Worm (Caenorhabditis elegans) whole organism, late embryonic: Measurements from ENCODE around the gene F38H4.5.

Experiments used
- C08G9.2 ChIP-seq: sonication (generic microtip); optimal IDR thresholded peaks from 2 replicates; lab custom pipeline; 2016; ENCODE audit warnings: mild to moderate bottlenecking, missing genetic modification characterization, moderate library complexity, missing compliant biosample characterization
- C38D4.7 ChIP-seq: fragments of 200-800 bp; sonication (Bioruptor generic); optimal IDR thresholded peaks from 2 replicates; lab custom pipeline; 2018; ENCODE audit warnings: mild to moderate bottlenecking, missing genetic modification characterization, moderate library complexity, missing compliant biosample characterization
- T23F11.4 ChIP-seq: fragments of 200-800 bp; sonication (Bioruptor generic); optimal IDR thresholded peaks from 2 replicates; lab custom pipeline; 2018; ENCODE audit warnings: mild to moderate bottlenecking, missing genetic modification characterization, missing compliant biosample characterization
- ahr-1 ChIP-seq: sonication (generic microtip); optimal IDR thresholded peaks from 2 replicates; lab custom pipeline; 2016; ENCODE audit warnings: missing genetic modification characterization, missing compliant biosample characterization
- ama-1 ChIP-seq: fragments of 150-350 bp; optimal IDR thresholded peaks from 2 replicates; lab custom pipeline; 2014
- ceh-14 ChIP-seq: sonication (generic microtip); optimal IDR thresholded peaks from 2 replicates; lab custom pipeline; 2016; ENCODE audit warnings: missing genotype, missing genetic modification characterization, missing compliant biosample characterization
- ceh-19 ChIP-seq: fragments of 200-800 bp; sonication (Bioruptor generic); optimal IDR thresholded peaks from 2 replicates; lab custom pipeline; 2018; ENCODE audit warnings: mild to moderate bottlenecking, missing genetic modification characterization, missing compliant biosample characterization
- ceh-22 ChIP-seq: sonication (generic microtip); optimal IDR thresholded peaks from 2 replicates; lab custom pipeline; 2017; ENCODE audit warnings: missing biosample characterization, missing genetic modification characterization
- ceh-30 ChIP-seq: fragments of 150-350 bp; optimal IDR thresholded peaks from 2 replicates; lab custom pipeline; 2014; ENCODE audit warnings: missing biosample characterization, missing genetic modification characterization
- ceh-34 ChIP-seq: sonication (generic microtip); optimal IDR thresholded peaks from 2 replicates; lab custom pipeline; 2016; ENCODE audit warnings: mild to moderate bottlenecking, missing genetic modification characterization, missing compliant biosample characterization
- ceh-6 ChIP-seq: fragments of 200-800 bp; sonication (Bioruptor generic); optimal IDR thresholded peaks from 2 replicates; lab custom pipeline; 2018; ENCODE audit warnings: mild to moderate bottlenecking, missing genetic modification characterization, missing compliant biosample characterization
- elt-2 ChIP-seq: sonication (generic microtip); optimal IDR thresholded peaks from 2 replicates; lab custom pipeline; 2016; ENCODE audit warnings: missing genetic modification reagents, missing genetic modification characterization, missing compliant biosample characterization
- elt-4 ChIP-seq: sonication (generic microtip); optimal IDR thresholded peaks from 2 replicates; lab custom pipeline; 2016; ENCODE audit warnings: missing genetic modification characterization, missing compliant biosample characterization
- fax-1 ChIP-seq: sonication (generic microtip); optimal IDR thresholded peaks from 2 replicates; lab custom pipeline; 2016; ENCODE audit warnings: missing genotype, missing genetic modification characterization, missing compliant biosample characterization
- gmeb-2 ChIP-seq: sonication (generic microtip); optimal IDR thresholded peaks from 2 replicates; lab custom pipeline; 2016; ENCODE audit warnings: missing genetic modification characterization, inconsistent platforms, missing compliant biosample characterization
- hlh-13 ChIP-seq: fragments of 200-800 bp; sonication (Bioruptor generic); optimal IDR thresholded peaks from 2 replicates; lab custom pipeline; 2018; ENCODE audit warnings: mild to moderate bottlenecking, missing genetic modification characterization, missing compliant biosample characterization
- hlh-15 ChIP-seq: sonication (generic microtip); optimal IDR thresholded peaks from 2 replicates; lab custom pipeline; 2016; ENCODE audit warnings: missing genetic modification characterization, missing compliant biosample characterization
- hlh-30 ChIP-seq: sonication (generic microtip); optimal IDR thresholded peaks from 2 replicates; lab custom pipeline; 2017; ENCODE audit warnings: antibody characterized with exemption, missing genetic modification characterization, missing compliant biosample characterization; ENCODE audit not compliant: insufficient read depth
- hlh-6 ChIP-seq: sonication (generic microtip); optimal IDR thresholded peaks from 2 replicates; lab custom pipeline; 2016; ENCODE audit warnings: missing genotype, missing genetic modification characterization, missing compliant biosample characterization
- lim-6 ChIP-seq: sonication (generic microtip); optimal IDR thresholded peaks from 2 replicates; lab custom pipeline; 2016; ENCODE audit warnings: missing genetic modification characterization, missing compliant biosample characterization
- lin-11 ChIP-seq: fragments of 200-800 bp; sonication (Bioruptor generic); optimal IDR thresholded peaks from 2 replicates; lab custom pipeline; 2018; ENCODE audit warnings: mild to moderate bottlenecking, missing genetic modification characterization, missing compliant biosample characterization
- madf-2 ChIP-seq: sonication (generic microtip); optimal IDR thresholded peaks from 2 replicates; lab custom pipeline; 2017; ENCODE audit warnings: missing genetic modification characterization, missing compliant biosample characterization
- nhr-11 ChIP-seq: fragments of 150-350 bp; optimal IDR thresholded peaks from 2 replicates; lab custom pipeline; 2014; ENCODE audit warnings: missing biosample characterization, missing genetic modification characterization
- npax-4 ChIP-seq: sonication (generic microtip); optimal IDR thresholded peaks from 2 replicates; lab custom pipeline; 2016; ENCODE audit warnings: missing genetic modification characterization, missing compliant biosample characterization
- pax-1 ChIP-seq: fragments of 150-350 bp; optimal IDR thresholded peaks from 2 replicates; lab custom pipeline; 2014; ENCODE audit warnings: missing biosample characterization, missing genetic modification characterization
- pha-2 ChIP-seq: sonication (generic microtip); optimal IDR thresholded peaks from 2 replicates; lab custom pipeline; 2017; ENCODE audit warnings: mild to moderate bottlenecking, missing genetic modification characterization, missing compliant biosample characterization
- pros-1 ChIP-seq: fragments of 150-350 bp; optimal IDR thresholded peaks from 2 replicates; lab custom pipeline; 2014; ENCODE audit warnings: missing biosample characterization, missing genetic modification reagents, missing genetic modification characterization
- rnt-1 ChIP-seq: sonication (generic microtip); optimal IDR thresholded peaks from 2 replicates; lab custom pipeline; 2016; ENCODE audit warnings: missing genetic modification characterization, missing compliant biosample characterization
- sdc-2 ChIP-seq: sonication (generic microtip); optimal IDR thresholded peaks from 2 replicates; lab custom pipeline; 2016; ENCODE audit warnings: missing genotype, missing genetic modification characterization, missing compliant biosample characterization
- syd-9 ChIP-seq: sonication (generic microtip); optimal IDR thresholded peaks from 2 replicates; lab custom pipeline; 2016; ENCODE audit warnings: mild to moderate bottlenecking, missing genetic modification characterization, moderate library complexity, missing compliant biosample characterization
- unc-42 ChIP-seq: sonication (generic microtip); optimal IDR thresholded peaks from 2 replicates; lab custom pipeline; 2016; ENCODE audit warnings: missing genotype, missing genetic modification characterization, missing compliant biosample characterization
- unc-55 ChIP-seq: sonication (generic microtip); optimal IDR thresholded peaks from 2 replicates; lab custom pipeline; 2017; ENCODE audit warnings: missing biosample characterization, missing genetic modification reagents, missing genetic modification characterization
- zip-5 ChIP-seq: sonication (generic microtip); optimal IDR thresholded peaks from 2 replicates; lab custom pipeline; 2016; ENCODE audit warnings: missing genetic modification characterization, missing compliant biosample characterization

F38H4.5 gene

DNA sequence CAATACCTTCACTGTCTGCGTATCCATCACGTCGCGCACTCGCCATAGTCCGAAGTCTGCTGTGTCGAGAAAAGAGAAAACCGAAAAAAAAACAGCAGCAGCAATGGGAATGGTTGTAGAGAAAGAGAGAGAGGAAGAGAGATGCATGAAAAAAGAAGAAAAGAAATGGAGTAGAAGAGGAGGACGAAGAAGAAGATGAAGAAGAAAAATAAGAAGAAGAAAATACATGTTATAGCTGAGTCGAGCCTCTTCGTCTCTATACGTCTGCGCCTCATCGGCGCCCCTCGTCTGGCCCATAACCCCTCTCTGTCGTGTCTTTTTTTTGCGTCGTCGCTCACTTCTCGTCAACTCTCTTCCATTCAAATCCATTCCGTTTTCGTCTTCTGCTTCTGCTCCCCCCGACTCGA lies 42.3 kb upstream of the F38H4.5 start (continued):
- TF ChIP-seq ceh-14 (peak; percentile 0), rnt-1 (tag; lab: Kevin White, UChicago) (no peak), C38D4.7 (GFP tag; lab: Kevin White, UChicago) (no peak), unc-42 (tag; lab: Kevin White, UChicago) (peak; percentile 82)
- TF ChIP-seq, all 69 proteins: peak for 7

DNA sequence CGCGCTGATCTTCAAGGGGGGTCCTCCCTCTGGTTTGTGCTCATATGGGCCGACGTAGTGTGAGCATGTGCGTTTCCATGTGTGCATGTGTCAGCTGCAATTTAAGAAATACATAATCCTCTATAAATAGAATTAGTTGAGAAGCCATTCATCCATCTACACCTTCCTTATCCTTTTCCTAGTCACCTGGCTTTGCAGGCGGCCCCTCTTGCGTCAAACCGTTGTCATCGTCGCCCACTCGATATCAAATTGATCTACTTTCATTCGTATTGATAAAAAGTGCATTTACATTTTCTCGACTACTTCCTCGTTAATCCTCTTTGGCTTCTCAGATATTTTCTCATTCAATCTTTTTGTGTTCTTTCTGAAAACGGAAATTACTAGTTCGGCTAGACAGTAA lies 40.0 kb upstream of the F38H4.5 start:
- no peak for TF ChIP-seq lin-11 (tag; lab: Kevin White, UChicago)
- no peak for TF ChIP-seq hlh-15 (tag; lab: Kevin White, UChicago)
- no peak for TF ChIP-seq zip-5
- no peak for TF ChIP-seq ama-1 (lab: Kevin White, UChicago)
- no peak for TF ChIP-seq ahr-1 (tag; lab: Kevin White, UChicago)
- no peak for TF ChIP-seq syd-9 (tag; lab: Kevin White, UChicago)
- no peak for TF ChIP-seq fax-1
- no peak for TF ChIP-seq gmeb-2 (tag; lab: Kevin White, UChicago)
- TF ChIP-seq ceh-34 (tag; lab: Kevin White, UChicago) = no peak
- TF ChIP-seq sdc-2 = no peak
- no peak for TF ChIP-seq ceh-22 (tag; lab: Kevin White, UChicago)
- TF ChIP-seq hlh-30 (tag; lab: Kevin White, UChicago) = no peak
- TF ChIP-seq elt-2 (tag; lab: Kevin White, UChicago) = no peak

DNA sequence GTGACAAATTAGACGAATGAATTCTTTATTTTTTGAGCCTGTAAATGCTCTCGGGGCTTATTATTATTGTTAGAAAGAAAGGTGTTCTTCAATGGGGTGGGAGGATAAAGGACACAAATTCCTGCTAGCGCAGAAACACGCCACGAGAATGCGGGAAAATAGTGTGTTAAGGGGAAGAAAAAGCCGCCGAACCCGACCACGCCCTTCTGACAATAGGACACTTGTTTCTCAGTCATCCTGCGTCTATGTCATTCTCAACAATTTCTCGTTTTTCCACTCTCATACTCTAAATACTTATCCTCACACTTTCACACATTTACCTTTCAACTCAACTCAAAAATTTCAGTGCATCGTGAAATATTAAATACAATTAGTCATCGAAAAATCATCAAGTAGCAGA lies 38.1 kb upstream of the F38H4.5 start, which contains the start of gene M117.1:
M117.1 (plus strand) TSS at position 347 of the 400 bp plus-strand sequence.
- TF ChIP-seq T23F11.4 (GFP tag; lab: Kevin White, UChicago) (no peak), pros-1 (tag; lab: Kevin White, UChicago) (no peak), C08G9.2 (tag; lab: Kevin White, UChicago) (no peak), elt-4 (no peak), rnt-1 (tag; lab: Kevin White, UChicago) (no peak), hlh-6 (tag; lab: Kevin White, UChicago) (no peak), ama-1 (lab: Kevin White, UChicago) (no peak), ceh-6 (GFP tag; lab: Kevin White, UChicago) (no peak), madf-2 (tag; lab: Kevin White, UChicago) (no peak), unc-55 (GFP tag; lab: Kevin White, UChicago) (no peak), hlh-13 (GFP tag; lab: Kevin White, UChicago) (no peak), ceh-19 (GFP tag; lab: Kevin White, UChicago) (no peak), npax-4 (no peak), pha-2 (tag; lab: Kevin White, UChicago) (no peak), C38D4.7 (GFP tag; lab: Kevin White, UChicago) (no peak), elt-2 (tag; lab: Kevin White, UChicago) (no peak), nhr-11 (no peak), hlh-30 (tag; lab: Kevin White, UChicago) (no peak), ceh-30 (tag; lab: Kevin White, UChicago) (no peak), pax-1 (tag; lab: Kevin White, UChicago) (no peak)

DNA sequence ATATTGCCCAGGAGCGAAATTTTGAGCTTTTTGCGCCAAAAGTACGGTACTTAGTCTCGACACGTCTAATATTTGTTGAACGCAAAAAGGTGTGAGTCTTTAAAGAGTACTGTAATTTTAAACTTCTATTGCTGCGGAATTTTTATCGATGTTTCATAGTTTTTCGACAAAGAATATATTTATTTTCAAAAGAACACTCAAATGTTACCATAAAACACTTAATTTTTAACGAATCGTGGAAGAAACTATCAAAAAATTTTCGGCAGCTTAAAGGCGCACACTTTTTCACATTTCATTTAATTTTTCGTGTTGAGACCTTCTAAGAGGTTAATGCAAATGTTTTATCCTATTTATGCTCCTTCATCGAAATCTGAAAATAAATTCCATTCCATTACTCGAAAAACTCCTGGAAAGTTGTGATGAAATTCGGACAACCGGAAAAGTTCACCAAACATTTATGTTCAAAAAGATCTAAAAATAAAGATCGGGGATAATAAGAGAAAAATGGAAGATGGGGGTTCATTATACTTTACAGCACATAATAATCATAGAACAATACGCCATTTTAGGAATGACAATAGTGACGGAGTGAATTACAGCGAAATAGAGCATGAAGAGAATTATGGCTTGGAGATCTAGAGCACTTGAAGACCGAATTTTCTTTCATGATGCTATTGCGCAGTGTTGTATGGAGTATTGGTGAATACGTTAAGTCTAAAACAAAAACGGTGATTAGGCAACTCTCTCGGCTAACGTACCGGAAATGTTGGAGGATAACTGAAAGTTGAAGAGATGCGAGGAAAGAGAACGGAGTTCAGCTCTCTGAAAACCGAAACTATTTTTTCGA lies 31.7 kb upstream of the F38H4.5 start:
- no peak for TF ChIP-seq lim-6
- TF ChIP-seq ama-1 (lab: Kevin White, UChicago) = peak; percentile 63
